Fruit fly (Drosophila melanogaster): ENCODE measurements around the gene Nckx30C.

- TF ChIP-seq svp (GFP tag), result no peak
- no peak for TF ChIP-seq pdm3 (GFP tag; optimal IDR thresholded peaks at IDR 0.05)
- TF ChIP-seq CG10631 (GFP tag; optimal IDR thresholded peaks at IDR 0.05), result no peak
- TF ChIP-seq Eip75B (GFP tag; optimal IDR thresholded peaks at IDR 0.05), result no peak
- TF ChIP-seq ss (GFP tag; optimal IDR thresholded peaks at IDR 0.05), result peak in 1 of 2 experiments; percentile 39
- no peak for TF ChIP-seq fkh (GFP tag; optimal IDR thresholded peaks at IDR 0.05)
- TF ChIP-seq Sox14 (GFP tag; optimal IDR thresholded peaks at IDR 0.05), result no peak
- TF ChIP-seq cyc (GFP tag; optimal IDR thresholded peaks at IDR 0.05), result no peak
- TF ChIP-seq CG11902 (GFP tag; optimal IDR thresholded peaks at IDR 0.05), result no peak
- TF ChIP-seq CG6854 (GFP tag; optimal IDR thresholded peaks at IDR 0.05), result no peak
Observed at dm6 chr2L:9707103-9707502, 39.2 kb downstream of the Nckx30C start.

All from whole organism, prepupa.